Fruit fly (Drosophila melanogaster): ENCODE results near the gene lic.

Gene lic

DNA sequence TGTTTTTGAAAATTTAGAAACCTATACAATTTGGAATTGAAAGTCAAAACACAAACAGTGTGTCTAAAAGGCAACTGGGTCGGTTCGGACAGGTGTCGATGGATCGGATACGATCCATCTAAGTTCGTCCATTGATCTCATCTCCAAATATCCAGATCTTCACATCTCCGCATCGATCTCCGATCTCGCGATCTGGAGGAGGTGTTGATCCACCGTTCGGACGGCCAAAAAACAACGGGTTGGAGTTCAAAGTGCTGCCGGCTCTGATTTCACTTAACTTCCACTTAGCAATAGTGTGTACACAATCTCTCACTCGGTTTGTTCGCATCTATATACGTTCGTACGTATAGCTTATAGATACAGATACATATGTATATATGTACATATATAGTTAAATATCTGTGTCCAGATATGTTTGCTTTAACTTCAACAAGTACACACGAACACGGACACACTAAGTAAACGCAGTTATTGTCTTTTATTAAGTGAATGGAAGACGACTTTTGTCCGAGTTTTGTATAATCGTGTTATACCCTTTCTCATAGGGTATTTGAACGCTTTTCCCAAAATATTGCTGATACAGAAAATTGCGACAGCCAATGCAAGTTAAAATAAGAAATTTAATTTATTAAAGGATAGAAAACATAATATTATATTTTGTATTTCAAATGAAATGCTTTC, 17.3 kb downstream of the lic start, which contains the start of gene Fer3HCH (continued):
- TF ChIP-seq CG14710 (tag; optimal IDR thresholded peaks at IDR 0.05): peak; percentile 3
- TF ChIP-seq CG3065 (GFP tag; optimal IDR thresholded peaks at IDR 0.05): no peak
- peak; percentile 19 for TF ChIP-seq CG12071 (GFP tag; optimal IDR thresholded peaks at IDR 0.05)
- no peak for TF ChIP-seq CG13894 (tag; optimal IDR thresholded peaks at IDR 0.05)
- TF ChIP-seq CG15696 (tag; optimal IDR thresholded peaks at IDR 0.05): peak; percentile 50
- TF ChIP-seq CG4282 (GFP tag; optimal IDR thresholded peaks at IDR 0.05): no peak
- TF ChIP-seq org-1 (GFP tag; optimal IDR thresholded peaks at IDR 0.05): peak; percentile 0
- TF ChIP-seq Med (GFP tag): peak; percentile 68
- peak; percentile 4 for TF ChIP-seq CG18262 (tag; optimal IDR thresholded peaks at IDR 0.05)
- TF ChIP-seq CG31365 (tag; optimal IDR thresholded peaks at IDR 0.05): no peak
- TF ChIP-seq CG34224 (GFP tag; IDR thresholded peaks at IDR 0.05; ENCODE audit: partially characterized antibody): no peak
- TF ChIP-seq CG17802 (tag; optimal IDR thresholded peaks at IDR 0.05): no peak
- TF ChIP-seq CG15514 (GFP tag; optimal IDR thresholded peaks at IDR 0.05): no peak
- TF ChIP-seq CG5180 (GFP tag; optimal IDR thresholded peaks at IDR 0.05): peak; percentile 27
- TF ChIP-seq Blimp-1 (GFP tag; optimal IDR thresholded peaks at IDR 0.05): peak; percentile 9
- peak; percentile 15 for TF ChIP-seq Hmr (GFP tag; optimal IDR thresholded peaks at IDR 0.05)
- no peak for TF ChIP-seq repo (GFP tag; optimal IDR thresholded peaks at IDR 0.05)
- peak; percentile 33 for TF ChIP-seq mirr (GFP tag; optimal IDR thresholded peaks at IDR 0.05)
- TF ChIP-seq Mrtf (GFP tag; IDR thresholded peaks at IDR 0.05): no peak
- TF ChIP-seq CG9932 (GFP tag; IDR thresholded peaks at IDR 0.05): 0 out of 2 replicates have a peak, but pooled peaks have one; percentile 13
- peak; percentile 12 for TF ChIP-seq CG12104 (GFP tag; optimal IDR thresholded peaks at IDR 0.05)
- no peak for TF ChIP-seq grn (GFP tag; optimal IDR thresholded peaks at IDR 0.05)
- no peak for TF ChIP-seq klu (GFP tag; IDR thresholded peaks at IDR 0.05)
- peak; percentile 24 for TF ChIP-seq CG7839 (tag; optimal IDR thresholded peaks at IDR 0.05)
- peak; percentile 4 for TF ChIP-seq HHEX (GFP tag; optimal IDR thresholded peaks at IDR 0.05)
- TF ChIP-seq Fer1 (GFP tag; optimal IDR thresholded peaks at IDR 0.05): peak; percentile 9
- TF ChIP-seq Sox100B (GFP tag; optimal IDR thresholded peaks at IDR 0.05): peak; percentile 27
- TF ChIP-seq salm (tag; optimal IDR thresholded peaks at IDR 0.05): no peak
- peak; percentile 42 for TF ChIP-seq Sox102F (GFP tag; optimal IDR thresholded peaks at IDR 0.05)
- no peak for TF ChIP-seq ato (GFP tag; IDR thresholded peaks at IDR 0.05; ENCODE audit: partially characterized antibody)
- TF ChIP-seq CG18599 (GFP tag; optimal IDR thresholded peaks at IDR 0.05): peak; percentile 19
- no peak for TF ChIP-seq CG11398 (GFP tag; optimal IDR thresholded peaks at IDR 0.05)
- TF ChIP-seq CG1602 (GFP tag; optimal IDR thresholded peaks at IDR 0.05): no peak
- TF ChIP-seq CG32532 (GFP tag; IDR thresholded peaks at IDR 0.05): no peak
- TF ChIP-seq Ada2b (GFP tag; IDR thresholded peaks at IDR 0.05): no peak
- no peak for TF ChIP-seq CG30403 (GFP tag; optimal IDR thresholded peaks at IDR 0.05)
- TF ChIP-seq p53 (GFP tag; optimal IDR thresholded peaks at IDR 0.05): no peak
- no peak for TF ChIP-seq CG17361 (GFP tag; IDR thresholded peaks at IDR 0.05)
- no peak for TF ChIP-seq Trl (optimal IDR thresholded peaks at IDR 0.05)
- TF ChIP-seq Trl (GFP tag; optimal IDR thresholded peaks at IDR 0.05): no peak
- no peak for TF ChIP-seq CG10274 (GFP tag; optimal IDR thresholded peaks at IDR 0.05)
- TF ChIP-seq CG4707 (GFP tag; optimal IDR thresholded peaks at IDR 0.05): peak; percentile 20
- no peak for TF ChIP-seq tgo (GFP tag; IDR thresholded peaks at IDR 0.05)
- no peak for TF ChIP-seq psq (GFP tag; optimal IDR thresholded peaks at IDR 0.05)
- TF ChIP-seq dan (GFP tag; IDR thresholded peaks at IDR 0.05): no peak
- no peak for TF ChIP-seq CrebB (tag; optimal IDR thresholded peaks at IDR 0.05)
- TF ChIP-seq exex (tag; optimal IDR thresholded peaks at IDR 0.05): peak; percentile 18
- no peak for TF ChIP-seq HLH54F (GFP tag; optimal IDR thresholded peaks at IDR 0.05)
- TF ChIP-seq CG6272 (GFP tag; IDR thresholded peaks at IDR 0.05): no peak
- peak; percentile 15 for TF ChIP-seq dmrt11E (tag; optimal IDR thresholded peaks at IDR 0.05)

Measured in whole organism, embryonic.